Fruit fly (Drosophila melanogaster) whole organism, embryonic: ENCODE data around the gene Uba5.

Experiments
- ATbp ChIP-seq: fragments of 200-800 bp; sonication (Bioruptor generic); optimal IDR thresholded peaks from 2 replicates; lab custom pipeline; 2017; ENCODE audit warnings: missing biosample characterization, mild to moderate bottlenecking, missing genetic modification characterization, missing genetic modification reagents
- Abd-B ChIP-seq: fragments of 200-800 bp; sonication (Bioruptor generic); optimal IDR thresholded peaks from 2 replicates; lab custom pipeline; 2018; ENCODE audit warnings: missing biosample characterization, mild to moderate bottlenecking, missing genetic modification characterization, moderate library complexity
- Antp ChIP-seq: fragments of 200-800 bp; sonication (Bioruptor generic); optimal IDR thresholded peaks from 3 replicates; lab custom pipeline; 2016; ENCODE audit warnings: missing biosample characterization, missing genetic modification characterization
- Asciz ChIP-seq: fragments of 200-800 bp; sonication (Bioruptor generic); optimal IDR thresholded peaks from 2 replicates; lab custom pipeline; 2017; ENCODE audit warnings: missing biosample characterization, mild to moderate bottlenecking, missing genetic modification characterization, missing genetic modification reagents
- CG10267 ChIP-seq: fragments of 200-800 bp; sonication (Bioruptor generic); optimal IDR thresholded peaks from 2 replicates; lab custom pipeline; 2018; ENCODE audit warnings: missing biosample characterization, mild to moderate bottlenecking, missing genetic modification characterization, moderate library complexity
- CG10366 ChIP-seq: fragments of 200-800 bp; sonication (Bioruptor generic); IDR thresholded peaks from 2 replicates; pipeline ENCODE4 v1.3.6; 2022; ENCODE audit warnings: missing biosample characterization, missing genetic modification characterization
- CG10959 ChIP-seq: fragments of 200-800 bp; sonication (Bioruptor generic); IDR thresholded peaks from 2 replicates; pipeline ENCODE4 v1.3.6; 2022; ENCODE audit warnings: missing biosample characterization, missing genetic modification characterization
- CG11560 ChIP-seq: fragments of 200-800 bp; sonication (Bioruptor generic); IDR thresholded peaks from 3 replicates; pipeline ENCODE4 v1.3.6; 2022; ENCODE audit warnings: missing biosample characterization, missing genetic modification characterization
- CG12071 ChIP-seq: fragments of 200-800 bp; sonication (Bioruptor generic); optimal IDR thresholded peaks from 3 replicates; lab custom pipeline; 2018; ENCODE audit warnings: missing biosample characterization, mild to moderate bottlenecking, missing genetic modification characterization
- CG15011 ChIP-seq: fragments of 200-800 bp; sonication (Bioruptor generic); optimal IDR thresholded peaks from 3 replicates; lab custom pipeline; 2018; ENCODE audit warnings: missing biosample characterization, mild to moderate bottlenecking, missing genetic modification characterization
- CG15601 ChIP-seq: fragments of 200-800 bp; sonication (Bioruptor generic); optimal IDR thresholded peaks from 3 replicates; lab custom pipeline; 2019; ENCODE audit warnings: missing biosample characterization, mild to moderate bottlenecking, missing genetic modification characterization, moderate library complexity
- CG17328 ChIP-seq: fragments of 200-800 bp; sonication (Bioruptor generic); IDR thresholded peaks from 2 replicates; pipeline ENCODE4 v1.3.6; 2022; ENCODE audit warnings: missing biosample characterization, missing genetic modification characterization
- CG17568 ChIP-seq: fragments of 200-800 bp; sonication (Bioruptor generic); optimal IDR thresholded peaks from 2 replicates; lab custom pipeline; 2018; ENCODE audit warnings: missing biosample characterization, mild to moderate bottlenecking, missing genetic modification characterization, moderate library complexity
- CG2678 ChIP-seq: fragments of 200-800 bp; sonication (Bioruptor generic); optimal IDR thresholded peaks from 3 replicates; lab custom pipeline; 2019; ENCODE audit warnings: missing biosample characterization, mild to moderate bottlenecking, missing genetic modification characterization, moderate library complexity
- CG31224 ChIP-seq: fragments of 200-800 bp; sonication (Bioruptor generic); IDR thresholded peaks from 2 replicates; pipeline ENCODE4 v1.3.6; 2022; ENCODE audit warnings: missing biosample characterization, missing genetic modification characterization
- CG3726 ChIP-seq: fragments of 200-800 bp; sonication (Bioruptor generic); IDR thresholded peaks from 3 replicates; pipeline ENCODE4, ENCODE4 v1.3.6; 2022; ENCODE audit warnings: missing biosample characterization, missing genetic modification characterization
- CG3847 ChIP-seq: fragments of 200-800 bp; sonication (Bioruptor generic); IDR thresholded peaks from 2 replicates; pipeline ENCODE4 v1.3.6; 2022; ENCODE audit warnings: missing biosample characterization, missing genetic modification characterization
- CG3995 ChIP-seq: fragments of 200-800 bp; sonication (Bioruptor generic); optimal IDR thresholded peaks from 3 replicates; lab custom pipeline; 2016; ENCODE audit warnings: missing biosample characterization, missing genetic modification characterization
- CG4328 ChIP-seq: fragments of 200-800 bp; sonication (Bioruptor generic); optimal IDR thresholded peaks from 3 replicates; lab custom pipeline; 2017; ENCODE audit warnings: missing biosample characterization, missing genetic modification reagents, missing genetic modification characterization
- CG43689 ChIP-seq: fragments of 200-800 bp; sonication (Bioruptor generic); IDR thresholded peaks from 2 replicates; pipeline ENCODE4 v1.3.6; 2022; ENCODE audit warnings: missing biosample characterization, missing genetic modification characterization
- CG4820 ChIP-seq: fragments of 200-800 bp; sonication (Bioruptor generic); optimal IDR thresholded peaks from 3 replicates; lab custom pipeline; 2016; ENCODE audit warnings: missing biosample characterization, missing genetic modification characterization
- CG5180 ChIP-seq: fragments of 200-800 bp; sonication (Bioruptor generic); optimal IDR thresholded peaks from 3 replicates; lab custom pipeline; 2017; ENCODE audit warnings: missing biosample characterization, missing genetic modification characterization, mild to moderate bottlenecking, moderate library complexity, missing genetic modification reagents
- CG6854 ChIP-seq: fragments of 200-800 bp; sonication (Bioruptor generic); optimal IDR thresholded peaks from 3 replicates; lab custom pipeline; 2017; ENCODE audit warnings: missing biosample characterization, mild to moderate bottlenecking, missing genetic modification characterization
- CG7271 ChIP-seq: fragments of 200-800 bp; sonication (Bioruptor generic); optimal IDR thresholded peaks from 2 replicates; lab custom pipeline; 2018; ENCODE audit warnings: missing biosample characterization, mild to moderate bottlenecking, missing genetic modification characterization, moderate library complexity
- Dip3 ChIP-seq: fragments of 200-800 bp; sonication (Bioruptor generic); optimal IDR thresholded peaks from 3 replicates; lab custom pipeline; 2016; ENCODE audit warnings: missing biosample characterization, missing genetic modification characterization
- E2f1 ChIP-seq: fragments of 200-800 bp; sonication (Bioruptor generic); IDR thresholded peaks from 2 replicates; pipeline ENCODE4 v1.3.6; 2022; ENCODE audit warnings: missing biosample characterization, missing genetic modification characterization
- ERR ChIP-seq: fragments of 200-800 bp; sonication (Bioruptor generic); optimal IDR thresholded peaks from 2 replicates; lab custom pipeline; 2016; ENCODE audit warnings: missing biosample characterization, missing genetic modification characterization
- HLH54F ChIP-seq: fragments of 200-800 bp; sonication (Bioruptor generic); optimal IDR thresholded peaks from 3 replicates; lab custom pipeline; 2016; ENCODE audit warnings: missing biosample characterization, missing genetic modification characterization
- Hmx ChIP-seq: fragments of 200-800 bp; sonication (Bioruptor generic); optimal IDR thresholded peaks from 2 replicates; lab custom pipeline; 2016; ENCODE audit warnings: missing biosample characterization, missing genetic modification characterization
- Hr3 ChIP-seq: fragments of 200-800 bp; sonication (Bioruptor generic); optimal IDR thresholded peaks from 3 replicates; lab custom pipeline; 2016; ENCODE audit warnings: missing biosample characterization, missing genetic modification characterization
- Hr39 ChIP-seq: fragments of >200 bp; optimal IDR thresholded peaks from 2 replicates; lab custom pipeline; 2017
- Nf-YB ChIP-seq: fragments of 200-800 bp; sonication (Bioruptor generic); optimal IDR thresholded peaks from 3 replicates; lab custom pipeline; 2019; ENCODE audit warnings: missing biosample characterization, mild to moderate bottlenecking, missing genetic modification characterization, moderate library complexity
- PHDP ChIP-seq: fragments of 200-800 bp; sonication (Bioruptor generic); optimal IDR thresholded peaks from 3 replicates; lab custom pipeline; 2018; ENCODE audit warnings: missing biosample characterization, mild to moderate bottlenecking, missing genetic modification characterization, moderate library complexity
- Sry-δ ChIP-seq: fragments of 200-800 bp; sonication (Bioruptor generic); optimal IDR thresholded peaks from 2 replicates; lab custom pipeline; 2016; ENCODE audit warnings: missing biosample characterization, missing genetic modification characterization
- Ssrp ChIP-seq: fragments of 200-800 bp; sonication (Bioruptor generic); optimal IDR thresholded peaks from 2 replicates; lab custom pipeline; 2018; ENCODE audit warnings: missing biosample characterization, mild to moderate bottlenecking, missing genetic modification characterization, moderate library complexity
- az2 ChIP-seq: fragments of 200-800 bp; sonication (Bioruptor generic); optimal IDR thresholded peaks from 3 replicates; lab custom pipeline; 2016; ENCODE audit warnings: missing biosample characterization, missing genetic modification characterization
- br ChIP-seq: fragments of >200 bp; optimal IDR thresholded peaks from 2 replicates; lab custom pipeline; 2017
- chif ChIP-seq, 2 experiments: fragments of 200-800 bp; sonication (Bioruptor generic); optimal IDR thresholded peaks; 3 replicates each; lab custom pipeline; 2016; ENCODE audit warnings: missing biosample characterization in 2 of 2, missing genetic modification characterization in 2 of 2
- crol ChIP-seq: fragments of 200-800 bp; sonication (Bioruptor generic); IDR thresholded peaks from 2 replicates; pipeline ENCODE4 v1.3.6; 2022; ENCODE audit warnings: missing biosample characterization, missing genetic modification characterization
- esg ChIP-seq: fragments of 200-800 bp; sonication (Bioruptor generic); conservative IDR thresholded peaks from 2 replicates; pipeline ENCODE4 v1.3.6; 2022; ENCODE audit warnings: missing biosample characterization, missing genetic modification characterization
- fru ChIP-seq: fragments of >200 bp; optimal IDR thresholded peaks from 2 replicates; lab custom pipeline; 2017
- gsb-n ChIP-seq: fragments of 200-800 bp; sonication (Bioruptor generic); optimal IDR thresholded peaks from 3 replicates; lab custom pipeline; 2018; ENCODE audit warnings: missing biosample characterization, mild to moderate bottlenecking, missing genetic modification characterization
- ham ChIP-seq: fragments of 200-800 bp; sonication (Bioruptor generic); IDR thresholded peaks from 2 replicates; pipeline ENCODE4 v1.3.6; 2022; ENCODE audit warnings: missing biosample characterization, missing genetic modification characterization
- lov ChIP-seq, 2 experiments: fragments of 200-800 bp in 1 of 2; fragments of >200 bp in 1 of 2; sonication (Bioruptor generic) in 1 of 2; IDR thresholded peaks in 1 of 2; optimal IDR thresholded peaks in 1 of 2; 2 replicates in 1 of 2; 3 replicates in 1 of 2; pipeline versions ENCODE4 v1.3.6 to Lab custom; 2017 to 2022; ENCODE audit warnings: missing biosample characterization in 1 of 2, missing genetic modification characterization in 1 of 2
- maf-S ChIP-seq: fragments of 200-800 bp; sonication (Bioruptor generic); optimal IDR thresholded peaks from 2 replicates; lab custom pipeline; 2016; ENCODE audit warnings: missing biosample characterization, missing genetic modification characterization
- mirr ChIP-seq: fragments of 200-800 bp; sonication (Bioruptor generic); optimal IDR thresholded peaks from 3 replicates; lab custom pipeline; 2018; ENCODE audit warnings: missing biosample characterization, mild to moderate bottlenecking, missing genetic modification characterization
- pfk ChIP-seq: fragments of 200-800 bp; sonication (Bioruptor generic); optimal IDR thresholded peaks from 2 replicates; lab custom pipeline; 2018; ENCODE audit warnings: missing biosample characterization, mild to moderate bottlenecking, missing genetic modification characterization, moderate library complexity
- pita ChIP-seq: fragments of 200-800 bp; sonication (Bioruptor generic); optimal IDR thresholded peaks from 2 replicates; lab custom pipeline; 2017; ENCODE audit warnings: missing biosample characterization, mild to moderate bottlenecking, missing genetic modification characterization
- schlank ChIP-seq: fragments of 200-800 bp; sonication (Bioruptor generic); optimal IDR thresholded peaks from 2 replicates; lab custom pipeline; 2018; ENCODE audit warnings: missing biosample characterization, mild to moderate bottlenecking, missing genetic modification characterization
- sqz ChIP-seq: fragments of 200-800 bp; sonication (Bioruptor generic); optimal IDR thresholded peaks from 3 replicates; lab custom pipeline; 2018; ENCODE audit warnings: missing biosample characterization, mild to moderate bottlenecking, missing genetic modification characterization
- tx ChIP-seq: fragments of 200-800 bp; sonication (Bioruptor generic); optimal IDR thresholded peaks from 2 replicates; lab custom pipeline; 2016; ENCODE audit warnings: missing biosample characterization, missing genetic modification characterization

Uba5 gene

dm6 chrX:11454189-11454882 lies 29.0 kb upstream of the Uba5 start, which contains the start of the genes Evi5 and HP5 (continued):
- TF ChIP-seq schlank (no peak), Sry-δ (peak; percentile 67), CG4820 (GFP tag; lab: Kevin White, UChicago) (no peak), CG15011 (GFP tag; lab: Kevin White, UChicago) (no peak), gsb-n (no peak), br (lab: Kevin White, UChicago) (no peak), Hmx (GFP tag; lab: Kevin White, UChicago) (no peak), CG6854 (peak; percentile 43), esg (GFP tag; lab: Robert Waterston, UW) (peak; percentile 63), pfk (GFP tag; lab: Kevin White, UChicago) (no peak), CG43689 (GFP tag; lab: Robert Waterston, UW) (no peak), CG17328 (GFP tag; lab: Robert Waterston, UW) (peak; percentile 41; the same call in 1 of the 2 replicates), CG17568 (GFP tag; lab: Kevin White, UChicago) (no peak), Nf-YB (GFP tag; lab: Kevin White, UChicago) (no peak), Dip3 (GFP tag; lab: Kevin White, UChicago) (peak; percentile 1), Abd-B (peak; percentile 91), CG3847 (GFP tag; lab: Robert Waterston, UW) (peak; percentile 49), CG5180 (GFP tag; lab: Kevin White, UChicago) (no peak), tx (GFP tag; lab: Kevin White, UChicago) (no peak), CG3726 (GFP tag; lab: Robert Waterston, UW) (no peak), Hr3 (GFP tag; lab: Kevin White, UChicago) (peak; percentile 26), chif (GFP tag; optimal IDR thresholded peaks at IDR 0.05; lab: Kevin White, UChicago) (peak in 1 of 2 experiments; percentile 49), CG31224 (GFP tag; lab: Robert Waterston, UW) (0 out of 2 replicates have a peak, but pooled peaks have one; percentile 49), mirr (GFP tag; lab: Kevin White, UChicago) (no peak), CG15601 (tag; lab: Kevin White, UChicago) (peak; percentile 59), pita (peak; percentile 39), PHDP (tag; lab: Kevin White, UChicago) (no peak), Ssrp (tag; lab: Kevin White, UChicago) (peak; percentile 2), CG3995 (GFP tag; lab: Kevin White, UChicago) (peak; percentile 21), ATbp (no peak), CG10267 (peak; percentile 33), az2 (no peak), fru (lab: Kevin White, UChicago) (no peak), ham (GFP tag; lab: Robert Waterston, UW) (no peak), CG11560 (tag; lab: Robert Waterston, UW) (peak; percentile 63; the same call in 2 of the 3 replicates), lov (optimal IDR thresholded peaks at IDR 0.05; lab: Kevin White, UChicago) (no peak), lov (GFP tag; IDR thresholded peaks at IDR 0.05; lab: Robert Waterston, UW) (no peak), CG7271 (no peak), Hr39 (lab: Kevin White, UChicago) (no peak), Asciz (GFP tag; lab: Kevin White, UChicago) (no peak), CG2678 (tag; lab: Kevin White, UChicago) (peak; percentile 61), crol (GFP tag; lab: Robert Waterston, UW) (no peak), CG12071 (no peak), maf-S (peak; percentile 32), CG10366 (GFP tag; lab: Robert Waterston, UW) (peak; percentile 62), Antp (GFP tag; lab: Kevin White, UChicago) (peak; percentile 61), ERR (no peak), HLH54F (GFP tag; lab: Kevin White, UChicago) (peak; percentile 56), CG10959 (no peak), E2f1 (peak; percentile 40; the same call in 1 of the 2 replicates), CG4328 (GFP tag; lab: Kevin White, UChicago) (no peak), sqz (peak; percentile 70)
